Worm (Caenorhabditis elegans) whole organism, L4/young adult: ENCODE data around the gene uroc-1.

ENCODE experiments used
- W03F9.2 ChIP-seq: fragments of 150-350 bp; optimal IDR thresholded peaks from 2 replicates; lab custom pipeline; 2014; ENCODE audit warnings: missing biosample characterization, missing genetic modification characterization
- dao-5 ChIP-seq: sonication (generic microtip); optimal IDR thresholded peaks from 2 replicates; lab custom pipeline; 2016; ENCODE audit warnings: missing genotype, missing genetic modification characterization, moderate library complexity, missing compliant biosample characterization
- him-1 ChIP-seq: sonication (generic microtip); optimal IDR thresholded peaks from 2 replicates; lab custom pipeline; 2016; ENCODE audit warnings: missing genotype, missing genetic modification reagents, missing genetic modification characterization, missing compliant biosample characterization

- no peak for TF ChIP-seq W03F9.2 (tag; lab: Kevin White, UChicago)
- no peak for TF ChIP-seq dao-5 (tag; lab: Kevin White, UChicago)
- TF ChIP-seq him-1: no peak
Measured at ce11 chrIV:16540540-16540939, 2.0 kb downstream of the uroc-1 start.
